Worm (Caenorhabditis elegans): ENCODE data around the gene F59F4.3.

The F59F4.3 gene

DNA sequence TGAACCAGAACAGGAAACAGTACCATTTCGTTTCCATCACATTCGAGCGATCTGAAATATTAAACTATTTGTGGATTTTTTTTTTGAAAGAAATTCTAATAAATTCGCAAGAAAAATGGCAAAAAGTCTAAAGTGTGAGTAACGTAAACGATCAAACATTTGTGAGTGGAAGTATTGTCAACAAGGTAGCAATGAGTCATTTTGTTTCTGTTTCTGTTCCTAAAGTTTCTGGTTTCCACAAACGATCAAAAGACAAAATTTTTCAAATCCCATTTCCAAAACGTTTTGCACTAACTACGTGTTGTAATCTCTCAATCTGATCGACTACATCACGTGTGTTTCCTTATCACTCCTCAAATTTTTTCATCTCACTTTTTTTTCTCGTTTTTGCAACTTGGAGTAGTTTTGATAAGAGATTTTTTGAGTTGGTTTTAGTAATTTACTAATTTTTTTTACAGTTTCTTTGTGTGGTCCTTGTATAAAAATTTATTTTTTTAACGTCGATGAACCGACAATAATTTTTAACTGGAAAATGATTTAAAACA is at the start of gene F59F4.3:
Gene F59F4.3, minus strand, starts transcription at position 51 of the 545 bp plus-strand sequence.
- TF ChIP-seq crh-2 (tag; optimal IDR thresholded peaks at IDR 0.05): peak; percentile 33
- peak; percentile 49 for TF ChIP-seq sma-9 (GFP tag; optimal IDR thresholded peaks at IDR 0.05)
- no peak for TF ChIP-seq sma-9 (tag; optimal IDR thresholded peaks at IDR 0.05)
- TF ChIP-seq ceh-82 (tag; optimal IDR thresholded peaks at IDR 0.05): no peak
- no peak for TF ChIP-seq alr-1 (tag; optimal IDR thresholded peaks at IDR 0.05)
- no peak for TF ChIP-seq C34F6.9 (tag; optimal IDR thresholded peaks at IDR 0.05)
- peak; percentile 4 for TF ChIP-seq blmp-1 (tag; optimal IDR thresholded peaks at IDR 0.05; ENCODE audit: insufficient read depth)
- no peak for TF ChIP-seq snpc-4 (tag; optimal IDR thresholded peaks at IDR 0.05)
- TF ChIP-seq nhr-12 (tag; optimal IDR thresholded peaks at IDR 0.05): no peak
- TF ChIP-seq nhr-237 (tag; optimal IDR thresholded peaks at IDR 0.05): no peak
- TF ChIP-seq skn-1 (tag; optimal IDR thresholded peaks at IDR 0.05): no peak

DNA sequence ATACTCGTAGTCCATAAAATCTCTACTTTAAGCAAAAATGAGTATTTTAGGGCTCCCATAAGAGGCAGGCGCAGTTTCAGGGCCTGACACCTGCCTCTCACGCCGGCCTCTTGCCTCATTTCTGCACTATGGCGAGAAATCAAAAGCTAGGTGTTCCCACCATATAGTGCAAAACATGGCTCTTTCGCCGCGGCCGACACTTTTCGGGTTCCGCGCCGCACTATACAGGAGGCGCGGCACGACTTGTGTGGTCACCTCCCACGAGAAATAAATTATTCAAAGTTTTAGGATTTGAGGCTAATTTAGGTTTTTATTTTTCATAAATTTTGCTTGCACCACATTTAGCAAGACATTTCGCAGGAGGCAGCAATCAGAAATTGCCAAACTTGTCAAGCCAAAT is 45.1 kb upstream of the F59F4.3 start:
- TF ChIP-seq nhr-6 (tag; optimal IDR thresholded peaks at IDR 0.05): no peak
- TF ChIP-seq elt-1 (tag; optimal IDR thresholded peaks at IDR 0.05): no peak
- no peak for TF ChIP-seq unc-39 (tag; optimal IDR thresholded peaks at IDR 0.05)
- no peak for TF ChIP-seq lin-13 (GFP tag; optimal IDR thresholded peaks at IDR 0.05)
- peak; percentile 30 for TF ChIP-seq snpc-4 (tag; optimal IDR thresholded peaks at IDR 0.05)
- no peak for TF ChIP-seq C34F6.9 (tag; optimal IDR thresholded peaks at IDR 0.05)

DNA sequence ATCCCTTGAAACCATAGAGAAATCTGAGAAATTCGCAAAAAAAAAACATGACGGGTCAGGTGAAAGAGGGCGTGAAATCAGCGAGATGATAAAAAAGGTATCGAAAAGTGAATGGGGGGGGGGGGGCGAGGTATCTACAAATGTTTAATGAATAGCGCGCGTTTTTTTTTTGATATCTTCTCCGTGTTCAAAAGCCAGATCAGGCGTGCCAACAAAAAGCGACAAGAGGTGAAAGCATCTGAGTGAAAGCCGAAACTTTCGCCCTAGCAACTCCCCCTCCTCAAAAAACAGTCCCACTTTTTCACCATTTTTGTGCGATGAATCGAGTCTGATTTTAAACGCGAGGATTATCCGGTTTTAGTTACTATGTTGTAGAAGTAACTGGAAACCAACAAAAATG is 40.6 kb upstream of the F59F4.3 start:
- peak; percentile 91 for TF ChIP-seq blmp-1 (tag; optimal IDR thresholded peaks at IDR 0.05; ENCODE audit: insufficient read depth)
- no peak for TF ChIP-seq skn-1 (tag; optimal IDR thresholded peaks at IDR 0.05)

DNA sequence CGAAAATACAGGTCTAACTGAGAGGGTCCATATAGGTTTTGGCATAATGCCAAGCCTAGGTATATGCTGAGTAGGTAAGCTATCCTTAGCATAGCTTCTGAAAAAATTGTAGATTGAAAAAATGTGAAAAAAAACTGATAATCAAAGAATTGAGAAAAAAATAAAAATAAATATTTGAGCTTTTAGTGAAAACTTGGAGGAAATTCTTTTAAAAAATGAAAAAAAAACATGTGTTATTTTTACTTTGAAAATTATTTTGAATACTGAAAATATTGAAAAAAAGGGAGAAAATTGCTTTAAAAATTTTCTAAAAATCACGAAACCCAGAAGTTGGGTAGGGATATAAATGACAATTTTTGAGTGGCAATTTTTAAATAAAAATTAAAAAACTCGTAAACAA is 40.1 kb upstream of the F59F4.3 start, which contains the start of gene F53H4.3:
Gene F53H4.3, minus strand, starts transcription at position 101 of the 400 bp plus-strand sequence.
- TF ChIP-seq blmp-1 (tag; optimal IDR thresholded peaks at IDR 0.05; ENCODE audit: insufficient read depth) (no peak), ceh-82 (tag; optimal IDR thresholded peaks at IDR 0.05) (no peak), snpc-4 (tag; optimal IDR thresholded peaks at IDR 0.05) (no peak), nhr-11 (tag; optimal IDR thresholded peaks at IDR 0.05) (no peak), lin-13 (GFP tag; optimal IDR thresholded peaks at IDR 0.05) (no peak), sem-4 (tag; optimal IDR thresholded peaks at IDR 0.05) (no peak), elt-3 (tag; optimal IDR thresholded peaks at IDR 0.05) (no peak)

DNA sequence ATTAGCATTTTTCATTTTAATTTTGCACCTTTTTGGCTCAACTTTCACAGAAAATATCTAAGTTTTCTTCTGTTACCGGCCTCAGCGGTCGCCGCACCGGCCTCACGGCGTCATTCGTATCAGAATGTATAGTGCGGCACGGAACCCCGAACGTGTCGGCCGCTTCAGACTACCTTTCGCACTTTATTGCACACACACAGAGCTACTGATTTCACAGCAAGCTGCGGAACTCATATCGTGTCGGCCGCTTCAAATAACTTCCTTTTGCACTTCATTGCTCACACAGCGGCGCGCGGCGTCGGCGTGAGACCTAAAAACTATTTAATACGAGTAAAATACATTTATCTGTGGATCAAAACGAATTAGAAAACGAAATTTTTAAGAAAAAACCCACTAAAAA is 37.1 kb upstream of the F59F4.3 start:
- no peak for TF ChIP-seq alr-1 (tag; optimal IDR thresholded peaks at IDR 0.05)
- peak; percentile 4 for TF ChIP-seq snpc-4 (tag; optimal IDR thresholded peaks at IDR 0.05)

DNA sequence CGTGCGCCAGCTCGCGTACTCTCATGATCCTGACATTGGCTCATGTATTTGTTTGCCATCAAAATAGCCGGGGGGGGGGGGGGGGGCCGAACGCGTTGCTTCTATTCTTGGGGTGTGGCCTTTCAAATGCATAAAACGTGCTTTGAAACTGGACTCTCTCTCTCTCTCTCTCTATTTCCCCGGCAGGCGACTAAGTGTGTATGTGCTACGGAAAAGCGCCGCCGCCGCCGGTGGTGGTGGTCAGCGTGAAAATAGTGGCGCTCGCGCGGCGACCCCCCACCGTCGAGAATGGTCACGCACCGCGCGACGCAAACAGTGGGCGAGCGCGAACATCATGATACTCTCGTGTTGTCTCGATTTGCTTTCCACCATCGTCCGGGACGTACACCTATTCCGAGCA is 33.6 kb upstream of the F59F4.3 start:
- no peak for TF ChIP-seq F13H6.1 (tag; optimal IDR thresholded peaks at IDR 0.05)
- no peak for TF ChIP-seq lin-13 (GFP tag; optimal IDR thresholded peaks at IDR 0.05)
- TF ChIP-seq ama-1 (optimal IDR thresholded peaks at IDR 0.05): no peak
- TF ChIP-seq nhr-237 (tag; optimal IDR thresholded peaks at IDR 0.05): no peak
- TF ChIP-seq ceh-16 (tag; optimal IDR thresholded peaks at IDR 0.05): no peak
- no peak for TF ChIP-seq unc-62 (GFP tag; optimal IDR thresholded peaks at IDR 0.05)
- TF ChIP-seq lin-11 (tag; optimal IDR thresholded peaks at IDR 0.05): no peak
- no peak for TF ChIP-seq mbf-1 (tag; optimal IDR thresholded peaks at IDR 0.05)
- TF ChIP-seq skn-1 (tag; optimal IDR thresholded peaks at IDR 0.05): no peak
- TF ChIP-seq nhr-23 (tag; optimal IDR thresholded peaks at IDR 0.05): no peak
- TF ChIP-seq ZK546.5 (tag; optimal IDR thresholded peaks at IDR 0.05): no peak
- no peak for TF ChIP-seq snpc-4 (tag; optimal IDR thresholded peaks at IDR 0.05)
- no peak for TF ChIP-seq dmd-4 (tag; optimal IDR thresholded peaks at IDR 0.05)
- TF ChIP-seq alr-1 (tag; optimal IDR thresholded peaks at IDR 0.05): no peak
- TF ChIP-seq elt-3 (tag; optimal IDR thresholded peaks at IDR 0.05): no peak
- no peak for TF ChIP-seq nhr-10 (tag; optimal IDR thresholded peaks at IDR 0.05)
- no peak for TF ChIP-seq sma-9 (GFP tag; optimal IDR thresholded peaks at IDR 0.05)
- no peak for TF ChIP-seq sma-9 (tag; optimal IDR thresholded peaks at IDR 0.05)

DNA sequence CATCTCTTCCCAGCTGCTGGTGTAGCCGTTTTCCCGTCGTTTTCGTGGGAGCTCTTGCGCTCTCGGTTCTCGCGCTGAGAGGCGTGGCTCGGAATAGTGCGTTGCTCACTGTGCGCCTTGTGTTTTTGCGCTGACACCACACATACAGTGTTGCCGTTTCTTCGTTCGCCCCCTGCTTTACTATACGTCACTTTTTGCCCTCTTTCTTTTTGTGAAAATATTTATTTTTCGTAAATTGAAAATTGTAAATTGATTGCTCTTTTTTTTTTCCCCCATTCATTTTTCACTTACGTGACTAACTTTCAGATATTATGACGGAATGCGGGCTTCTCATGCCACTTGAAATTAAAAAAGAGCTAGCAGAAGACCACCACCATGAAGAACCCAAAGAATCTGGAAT is 31.4 kb upstream of the F59F4.3 start, which contains the start of gene gmeb-2:
Gene gmeb-2, plus strand, starts transcription at position 301 of the 400 bp plus-strand sequence.
- TF ChIP-seq egl-27 (tag; optimal IDR thresholded peaks at IDR 0.05): no peak
- peak; percentile 2 for TF ChIP-seq sma-9 (GFP tag; optimal IDR thresholded peaks at IDR 0.05)
- no peak for TF ChIP-seq sma-9 (tag; optimal IDR thresholded peaks at IDR 0.05)
- TF ChIP-seq F13H6.1 (tag; optimal IDR thresholded peaks at IDR 0.05): peak; percentile 26

All from whole organism, L2 larva.